Worm (Caenorhabditis elegans): Measurements from ENCODE around the gene C27D6.11.

Gene C27D6.11

DNA sequence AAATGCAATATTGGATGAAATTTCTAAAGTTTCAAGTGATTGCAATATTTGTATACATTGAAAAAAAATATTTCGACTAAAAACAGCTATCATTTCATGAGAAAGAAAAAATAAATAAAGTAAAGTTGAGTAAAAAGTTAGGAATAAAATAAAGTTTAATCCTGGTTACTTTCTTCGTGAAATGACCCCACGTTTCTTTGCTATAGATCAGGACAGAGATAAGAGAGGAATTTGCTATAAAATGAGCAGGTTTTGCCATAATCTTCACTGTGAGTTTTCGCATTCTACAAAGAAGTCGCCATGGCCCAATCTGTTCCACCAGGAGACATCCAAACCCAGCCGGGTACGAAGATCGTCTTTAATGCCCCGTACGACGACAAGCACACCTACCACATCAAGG lies 33.1 kb upstream of the C27D6.11 start, which contains the start of gene msp-49 (continued):
- no peak for TF ChIP-seq lin-1 (GFP tag; IDR thresholded peaks at IDR 0.05)
- TF ChIP-seq daf-12 (tag; optimal IDR thresholded peaks at IDR 0.05): no peak

DNA sequence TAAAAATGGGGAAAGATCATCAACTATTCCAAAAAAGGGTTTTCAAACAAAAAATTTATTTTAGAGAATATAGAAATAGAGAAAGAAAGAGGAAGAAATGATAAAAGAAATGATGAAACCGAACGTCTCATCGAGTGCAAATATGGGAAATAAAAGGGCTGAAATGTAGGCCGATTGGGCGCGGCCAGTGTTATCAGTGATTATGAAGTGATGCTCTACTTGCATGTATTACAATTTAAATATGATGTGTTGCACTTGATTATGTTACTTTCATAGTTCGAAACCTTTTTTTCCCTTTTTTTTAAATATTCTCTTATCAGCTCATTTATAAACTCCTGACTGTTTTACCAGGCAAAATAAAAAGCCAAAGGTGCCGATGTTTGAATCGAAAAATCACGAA lies 30.8 kb upstream of the C27D6.11 start:
- peak; percentile 40 for TF ChIP-seq aha-1 (tag)
- TF ChIP-seq ceh-20 (GFP tag; IDR thresholded peaks at IDR 0.05): no peak
- no peak for TF ChIP-seq spr-1 (tag; optimal IDR thresholded peaks at IDR 0.05)
- peak; percentile 81 for TF ChIP-seq nhr-28 (tag; optimal IDR thresholded peaks at IDR 0.05)
- no peak for TF ChIP-seq daf-16 (GFP tag; optimal IDR thresholded peaks at IDR 0.05)
- peak; percentile 69 for TF ChIP-seq daf-16 (tag; optimal IDR thresholded peaks at IDR 0.05)
- TF ChIP-seq set-16 (GFP tag; IDR thresholded peaks at IDR 0.05): no peak
- no peak for TF ChIP-seq ces-1 (GFP tag; optimal IDR thresholded peaks at IDR 0.05)
- no peak for TF ChIP-seq madf-9 (GFP tag; conservative IDR thresholded peaks at IDR 0.05)
- TF ChIP-seq hlh-11 (tag; optimal IDR thresholded peaks at IDR 0.05): peak; percentile 67
- TF ChIP-seq lin-13 (GFP tag; optimal IDR thresholded peaks at IDR 0.05): no peak
- TF ChIP-seq lsy-2 (tag; optimal IDR thresholded peaks at IDR 0.05): no peak
- peak; percentile 60 for TF ChIP-seq nhr-77 (tag; optimal IDR thresholded peaks at IDR 0.05)
- no peak for TF ChIP-seq hif-1 (tag; optimal IDR thresholded peaks at IDR 0.05)
- TF ChIP-seq ZK337.2 (GFP tag; IDR thresholded peaks at IDR 0.05): no peak
- TF ChIP-seq spr-3 (GFP tag; optimal IDR thresholded peaks at IDR 0.05): no peak
- no peak for TF ChIP-seq nhr-237 (tag; optimal IDR thresholded peaks at IDR 0.05)
- TF ChIP-seq ceh-44 (GFP tag; IDR thresholded peaks at IDR 0.05): no peak
- no peak for TF ChIP-seq vab-7 (GFP tag; IDR thresholded peaks at IDR 0.05)
- TF ChIP-seq dmd-6 (GFP tag; IDR thresholded peaks at IDR 0.05): peak; percentile 65
- TF ChIP-seq daf-8 (GFP tag; IDR thresholded peaks at IDR 0.05): no peak
- TF ChIP-seq cey-2 (tag; optimal IDR thresholded peaks at IDR 0.05; ENCODE audit: borderline replicate concordance, insufficient read depth): no peak
- no peak for TF ChIP-seq sdz-12 (GFP tag; optimal IDR thresholded peaks at IDR 0.05)
- TF ChIP-seq Y5F2A.4 (GFP tag; optimal IDR thresholded peaks at IDR 0.05): no peak
- peak; percentile 98 for TF ChIP-seq pqm-1 (tag; optimal IDR thresholded peaks at IDR 0.05)
- no peak for TF ChIP-seq nhr-10 (tag; optimal IDR thresholded peaks at IDR 0.05)
- TF ChIP-seq ztf-11 (tag; optimal IDR thresholded peaks at IDR 0.05): no peak
- no peak for TF ChIP-seq nhr-102 (tag; optimal IDR thresholded peaks at IDR 0.05)
- TF ChIP-seq R02D3.7 (tag; optimal IDR thresholded peaks at IDR 0.05): no peak
- peak; percentile 47; the same call in 1 of the 2 replicates for TF ChIP-seq php-3 (GFP tag; IDR thresholded peaks at IDR 0.05)
- TF ChIP-seq nhr-42 (GFP tag; IDR thresholded peaks at IDR 0.05): no peak
- TF ChIP-seq T26A8.4 (GFP tag; IDR thresholded peaks at IDR 0.05): no peak
- TF ChIP-seq duxl-1 (tag; optimal IDR thresholded peaks at IDR 0.05; ENCODE audit: poor library complexity): no peak
- no peak for TF ChIP-seq egl-27 (tag; optimal IDR thresholded peaks at IDR 0.05)
- TF ChIP-seq F44E2.7 (GFP tag; IDR thresholded peaks at IDR 0.05): no peak
- no peak for TF ChIP-seq lin-38 (GFP tag; IDR thresholded peaks at IDR 0.05)
- TF ChIP-seq jun-1 (tag; optimal IDR thresholded peaks at IDR 0.05): peak; percentile 18
- TF ChIP-seq nhr-6 (tag; optimal IDR thresholded peaks at IDR 0.05): no peak
- no peak for TF ChIP-seq F10B5.3 (tag; optimal IDR thresholded peaks at IDR 0.05)
- TF ChIP-seq ceh-62 (tag; optimal IDR thresholded peaks at IDR 0.05): no peak
- peak; percentile 74 for TF ChIP-seq dve-1 (tag; optimal IDR thresholded peaks at IDR 0.05; ENCODE audit: insufficient read depth)
- TF ChIP-seq mep-1 (tag; optimal IDR thresholded peaks at IDR 0.05): no peak
- no peak for TF ChIP-seq hlh-30 (tag; optimal IDR thresholded peaks at IDR 0.05; ENCODE audit: insufficient read depth)
- TF ChIP-seq arid-1 (GFP tag; conservative IDR thresholded peaks at IDR 0.05): no peak
- no peak for TF ChIP-seq F26F4.8 (GFP tag; conservative IDR thresholded peaks at IDR 0.05)
- TF ChIP-seq ceh-32 (tag; optimal IDR thresholded peaks at IDR 0.05; ENCODE audit: poor library complexity): no peak
- TF ChIP-seq ZK546.5 (tag; optimal IDR thresholded peaks at IDR 0.05): no peak
- no peak for TF ChIP-seq Y75B8A.6 (GFP tag; IDR thresholded peaks at IDR 0.05)
- TF ChIP-seq dmd-8 (GFP tag; IDR thresholded peaks at IDR 0.05): no peak
